Fruit fly (Drosophila melanogaster) S2 (cell line): ENCODE measurements around the gene vig.

Experiments
- CG8478 ChIP-seq: fragments of >200 bp; optimal IDR thresholded peaks from 2 replicates; lab custom pipeline; 2018
- CTCF ChIP-seq, 2 experiments: fragments of >200 bp; optimal IDR thresholded peaks; 2 replicates each; lab custom pipeline; 2018

- TF ChIP-seq CG8478 (no peak), CTCF (optimal IDR thresholded peaks at IDR 0.05; lab: Kevin White, UChicago) (peak; percentile 14 to 24)
Observed at dm6 chr2L:15057225-15058117, 12.6 kb downstream of the vig start, which contains the start of gene ck.
